Worm (Caenorhabditis elegans) whole organism, L2 larva: ENCODE results near the gene nhr-267.

Experiments
- elt-1 ChIP-seq: fragments of 150-350 bp; optimal IDR thresholded peaks from 2 replicates; lab custom pipeline; 2014; ENCODE audit warnings: missing biosample characterization, missing genetic modification characterization
- fos-1 ChIP-seq: fragments of 150-350 bp; optimal IDR thresholded peaks from 2 replicates; lab custom pipeline; 2014; ENCODE audit warnings: missing biosample characterization, missing genetic modification characterization
- lin-11 ChIP-seq: fragments of 150-350 bp; sonication (generic microtip); optimal IDR thresholded peaks from 2 replicates; lab custom pipeline; 2014; ENCODE audit warnings: missing biosample characterization, missing genetic modification characterization, inconsistent platforms, mixed read lengths
- lin-39 ChIP-seq: fragments of 150-350 bp; optimal IDR thresholded peaks from 2 replicates; lab custom pipeline; 2014; ENCODE audit warnings: missing biosample characterization, missing genetic modification reagents, missing genetic modification characterization
- lsy-2 ChIP-seq, 2 experiments: fragments of 150-350 bp in 1 of 2; sonication (generic microtip) in 1 of 2; optimal IDR thresholded peaks; 2 replicates each; lab custom pipeline; 2014 to 2017; ENCODE audit warnings: missing biosample characterization in 2 of 2, missing genetic modification characterization in 2 of 2
- peb-1 ChIP-seq: fragments of 150-350 bp; optimal IDR thresholded peaks from 2 replicates; lab custom pipeline; 2014; ENCODE audit warnings: missing biosample characterization, missing genetic modification characterization
- skn-1 ChIP-seq: sonication (generic microtip); optimal IDR thresholded peaks from 2 replicates; lab custom pipeline; 2017; ENCODE audit warnings: missing biosample characterization, missing genetic modification characterization
- unc-55 ChIP-seq: fragments of 150-350 bp; sonication (generic microtip); optimal IDR thresholded peaks from 3 replicates; lab custom pipeline; 2014; ENCODE audit warnings: missing biosample characterization, missing genetic modification reagents, missing genetic modification characterization
- unc-62 ChIP-seq: fragments of 150-350 bp; optimal IDR thresholded peaks from 2 replicates; lab custom pipeline; 2014; ENCODE audit warnings: missing biosample characterization, missing genetic modification reagents, missing genetic modification characterization

- no peak for TF ChIP-seq skn-1
- TF ChIP-seq fos-1: no peak
- no peak for TF ChIP-seq lsy-2 (tag; optimal IDR thresholded peaks at IDR 0.05; lab: Kevin White, UChicago)
- TF ChIP-seq peb-1 (tag; lab: Kevin White, UChicago): no peak
- no peak for TF ChIP-seq elt-1
- no peak for TF ChIP-seq unc-62 (GFP tag; lab: Kevin White, UChicago)
- TF ChIP-seq lin-11 (tag; lab: Kevin White, UChicago): no peak
- no peak for TF ChIP-seq lin-39 (tag; lab: Kevin White, UChicago)
- TF ChIP-seq unc-55 (GFP tag; lab: Kevin White, UChicago): no peak
These were observed 22.3 kb downstream of the nhr-267 start, which contains the start of gene flh-1 for ce11 chrIV:9263812-9264320.
